Fruit fly (Drosophila melanogaster): ENCODE results near the gene Grl36b.

dm6 chr2L:18159172-18159571 is 33.6 kb upstream of the Grl36b start, which contains the start of gene JMJD4:
- TF ChIP-seq Ets98B (GFP tag; IDR thresholded peaks at IDR 0.05) = no peak
- TF ChIP-seq CG17806 (tag; optimal IDR thresholded peaks at IDR 0.05) = no peak
- no peak for TF ChIP-seq gl (tag; optimal IDR thresholded peaks at IDR 0.05)
- TF ChIP-seq CG34367 (tag; optimal IDR thresholded peaks at IDR 0.05) = no peak
- TF ChIP-seq D1 (tag; optimal IDR thresholded peaks at IDR 0.05) = no peak

All from whole organism, pupa.